Fruit fly (Drosophila melanogaster): ENCODE data around the gene CG15531.

CG15531 gene

dm6 chr3R:30195606-30196049 is 400 bp downstream of the CG15531 start (continued):
- TF ChIP-seq chm (GFP tag; IDR thresholded peaks at IDR 0.05) (peak; percentile 80; the same call in 1 of the 2 replicates), CG10431 (GFP tag; optimal IDR thresholded peaks at IDR 0.05) (no peak), Kr (GFP tag; optimal IDR thresholded peaks at IDR 0.05) (no peak), CoRest (tag; optimal IDR thresholded peaks at IDR 0.05) (peak; percentile 32), dm (GFP tag; optimal IDR thresholded peaks at IDR 0.05) (peak; percentile 83), fu2 (GFP tag; optimal IDR thresholded peaks at IDR 0.05) (peak; percentile 47), CG3407 (GFP tag; optimal IDR thresholded peaks at IDR 0.05) (no peak), twi (tag; optimal IDR thresholded peaks at IDR 0.05) (no peak), Dref (GFP tag; IDR thresholded peaks at IDR 0.05) (peak; percentile 28; the same call in 1 of the 2 replicates), CG13287 (GFP tag; IDR thresholded peaks at IDR 0.05; ENCODE audit: partially characterized antibody) (peak; percentile 54; the same call in 1 of the 2 replicates), pzg (GFP tag; optimal IDR thresholded peaks at IDR 0.05) (peak; percentile 47), cad (GFP tag; optimal IDR thresholded peaks at IDR 0.05) (no peak), zen (tag; optimal IDR thresholded peaks at IDR 0.05) (no peak), CG13424 (tag; optimal IDR thresholded peaks at IDR 0.05) (peak; percentile 53), Side (GFP tag; optimal IDR thresholded peaks at IDR 0.05) (peak; percentile 5), Gsc (GFP tag; IDR thresholded peaks at IDR 0.05) (no peak), CG31388 (GFP tag; optimal IDR thresholded peaks at IDR 0.05) (no peak), CG10654 (GFP tag; optimal IDR thresholded peaks at IDR 0.05) (no peak), eve (GFP tag; optimal IDR thresholded peaks at IDR 0.05) (no peak), CG2116 (GFP tag; optimal IDR thresholded peaks at IDR 0.05) (peak; percentile 0), Nf-YB (GFP tag; optimal IDR thresholded peaks at IDR 0.05) (no peak), Six4 (GFP tag; optimal IDR thresholded peaks at IDR 0.05) (no peak), gcm2 (GFP tag; optimal IDR thresholded peaks at IDR 0.05) (no peak), vvl (GFP tag; IDR thresholded peaks at IDR 0.05) (peak; percentile 75), Taf1 (GFP tag; IDR thresholded peaks at IDR 0.05) (peak; percentile 21; the same call in 1 of the 2 replicates), Pdp1 (GFP tag; optimal IDR thresholded peaks at IDR 0.05) (peak in 1 of 2 experiments; percentile 44), Adf1 (GFP tag; IDR thresholded peaks at IDR 0.05) (peak; percentile 47), CG1647 (GFP tag; optimal IDR thresholded peaks at IDR 0.05) (no peak), HLHmδ (GFP tag; optimal IDR thresholded peaks at IDR 0.05) (no peak), ems (GFP tag; optimal IDR thresholded peaks at IDR 0.05) (peak; percentile 31), kni (GFP tag; optimal IDR thresholded peaks at IDR 0.05) (no peak), maf-S (GFP tag; optimal IDR thresholded peaks at IDR 0.05) (no peak), chif (GFP tag; optimal IDR thresholded peaks at IDR 0.05) (peak; percentile 9), ab (GFP tag; optimal IDR thresholded peaks at IDR 0.05) (no peak), vfl (GFP tag; optimal IDR thresholded peaks at IDR 0.05) (no peak), CG6854 (GFP tag; optimal IDR thresholded peaks at IDR 0.05) (peak; percentile 25), sqz (GFP tag; optimal IDR thresholded peaks at IDR 0.05) (no peak), ATbp (GFP tag; optimal IDR thresholded peaks at IDR 0.05) (peak; percentile 14), CG32772 (GFP tag; IDR thresholded peaks at IDR 0.05) (0 out of 2 replicates have a peak, but pooled peaks have one; percentile 20), ranshi (GFP tag; IDR thresholded peaks at IDR 0.05) (no peak), sens-2 (GFP tag; IDR thresholded peaks at IDR 0.05) (no peak), tll (GFP tag; optimal IDR thresholded peaks at IDR 0.05) (no peak), CG13894 (tag; optimal IDR thresholded peaks at IDR 0.05) (peak; percentile 1), CG9437 (GFP tag; optimal IDR thresholded peaks at IDR 0.05) (no peak), Ptx1 (GFP tag; IDR thresholded peaks at IDR 0.05) (peak; percentile 70), C15 (GFP tag; IDR thresholded peaks at IDR 0.05) (no peak), D19A (tag; optimal IDR thresholded peaks at IDR 0.05) (no peak), ash1 (GFP tag; optimal IDR thresholded peaks at IDR 0.05) (no peak), Hr78 (GFP tag; optimal IDR thresholded peaks at IDR 0.05) (peak in 1 of 2 experiments; percentile 4), CG33557 (GFP tag; optimal IDR thresholded peaks at IDR 0.05) (no peak), CG3847 (GFP tag; IDR thresholded peaks at IDR 0.05) (peak; percentile 63)

All from whole organism, embryonic.